Fruit fly (Drosophila melanogaster) S2 (cell line): ENCODE measurements around the gene rumi.

Experiments
- CG8478 ChIP-seq: fragments of >200 bp; optimal IDR thresholded peaks from 2 replicates; lab custom pipeline; 2018
- CTCF ChIP-seq, 2 experiments: fragments of >200 bp; optimal IDR thresholded peaks; 2 replicates each; lab custom pipeline; 2018

Gene rumi

DNA sequence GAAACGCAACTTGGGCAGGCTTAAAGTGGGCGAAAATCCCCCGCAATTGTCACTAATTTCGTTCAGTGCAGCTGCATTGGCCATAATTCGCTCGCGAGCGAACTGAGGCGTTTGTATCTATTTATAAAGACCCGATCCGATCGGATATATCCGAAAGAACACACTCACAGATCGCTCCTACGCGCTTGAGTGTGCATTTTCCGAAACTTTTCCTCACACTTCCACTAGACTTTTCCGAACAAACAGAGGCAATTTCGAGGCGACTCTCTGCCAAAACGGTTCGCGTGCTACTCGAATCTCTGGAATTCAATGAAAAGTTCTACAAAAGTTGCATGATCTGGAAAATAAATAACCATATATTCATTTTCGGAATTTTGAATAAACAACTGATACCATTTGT lies 48.6 kb downstream of the rumi start, which contains the start of the genes CG6972 and CCAP:
Gene CG6972 (plus strand): TSS at position 215 of the 400 bp plus-strand sequence.
Gene CCAP (minus strand): TSS at position 292 of the 400 bp plus-strand sequence.
- TF ChIP-seq CG8478 (lab: Kevin White, UChicago) (no peak), CTCF (optimal IDR thresholded peaks at IDR 0.05; lab: Kevin White, UChicago) (no peak)
